Worm (Caenorhabditis elegans) whole organism, young adult: ENCODE measurements around the gene C06G4.6.

ENCODE experiments used
- F52B5.7 ChIP-seq: sonication (generic microtip); optimal IDR thresholded peaks from 2 replicates; lab custom pipeline; 2016; ENCODE audit warnings: mild to moderate bottlenecking, missing genetic modification characterization, missing compliant biosample characterization
- F57C9.4 ChIP-seq: sonication (generic microtip); optimal IDR thresholded peaks from 2 replicates; lab custom pipeline; 2017; ENCODE audit warnings: mild to moderate bottlenecking, missing genetic modification characterization, missing compliant biosample characterization
- bed-2 ChIP-seq: fragments of 200-800 bp; sonication (Bioruptor generic); IDR thresholded peaks from 2 replicates; pipeline ENCODE4 v1.3.6; 2022; ENCODE audit warnings: missing genetic modification reagents, missing genetic modification characterization, missing compliant biosample characterization
- egl-44 ChIP-seq: fragments of 200-800 bp; sonication (Bioruptor generic); IDR thresholded peaks from 2 replicates; pipeline ENCODE4 v1.3.6; 2022; ENCODE audit warnings: missing genetic modification reagents, missing genetic modification characterization, missing compliant biosample characterization
- ets-4 ChIP-seq: fragments of 200-800 bp; sonication (Bioruptor generic); optimal IDR thresholded peaks from 2 replicates; lab custom pipeline; 2018; ENCODE audit warnings: mild to moderate bottlenecking, missing genetic modification characterization, missing compliant biosample characterization
- fkh-3 ChIP-seq: sonication (generic microtip); optimal IDR thresholded peaks from 2 replicates; lab custom pipeline; 2016; ENCODE audit warnings: mild to moderate bottlenecking, missing genetic modification characterization, missing compliant biosample characterization
- him-1 ChIP-seq: sonication (generic microtip); optimal IDR thresholded peaks from 2 replicates; lab custom pipeline; 2016; ENCODE audit warnings: missing genotype, missing genetic modification reagents, missing genetic modification characterization, missing compliant biosample characterization
- repo-1 ChIP-seq: sonication (generic microtip); optimal IDR thresholded peaks from 2 replicates; lab custom pipeline; 2017; ENCODE audit warnings: mild to moderate bottlenecking, missing genetic modification characterization, missing compliant biosample characterization
- snpc-4 ChIP-seq, 5 experiments: fragments of 150-350 bp in 1 of 5; sonication (generic microtip) in 4 of 5; optimal IDR thresholded peaks; 2 replicates each; lab custom pipeline; 2014 to 2018; ENCODE audit warnings: missing genetic modification characterization in 5 of 5, missing biosample characterization in 3 of 5, antibody characterized with exemption in 2 of 5, mild to moderate bottlenecking in 2 of 5, missing compliant biosample characterization in 2 of 5, missing genotype in 2 of 5, moderate library complexity in 2 of 5, missing genetic modification reagents in 1 of 5
- unc-62 ChIP-seq: fragments of 150-350 bp; optimal IDR thresholded peaks from 2 replicates; lab custom pipeline; 2014; ENCODE audit warnings: missing biosample characterization, missing genetic modification reagents, missing genetic modification characterization

DNA sequence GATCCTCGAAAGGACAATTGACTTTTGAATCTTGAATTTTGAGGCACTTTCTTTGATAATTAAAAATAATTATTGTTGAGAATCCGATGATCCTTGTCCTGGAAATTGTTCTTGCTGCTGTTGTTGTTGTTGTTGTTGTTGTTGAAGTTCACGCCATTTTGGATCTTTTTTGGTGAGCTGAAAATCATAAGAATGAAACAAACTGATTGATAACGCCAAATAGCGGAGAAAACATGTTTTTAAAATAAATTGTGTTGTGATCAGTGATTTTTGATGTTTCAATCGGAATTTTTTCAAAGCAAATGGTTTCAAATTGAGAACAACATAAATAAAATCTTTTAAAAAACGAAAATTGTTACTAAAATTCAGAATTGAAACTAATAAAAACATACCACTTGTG lies 12.9 kb downstream of the C06G4.6 start:
- TF ChIP-seq snpc-4 (GFP tag; optimal IDR thresholded peaks at IDR 0.05; lab: Kevin White, UChicago) (no peak), snpc-4 (tag; optimal IDR thresholded peaks at IDR 0.05; lab: Kevin White, UChicago) (no peak), him-1 (tag; lab: Kevin White, UChicago) (no peak), F57C9.4 (no peak), bed-2 (GFP tag; lab: Robert Waterston, UW) (no peak), ets-4 (GFP tag; lab: Kevin White, UChicago) (no peak), repo-1 (no peak), fkh-3 (tag; lab: Kevin White, UChicago) (no peak), egl-44 (GFP tag; lab: Robert Waterston, UW) (no peak), F52B5.7 (no peak), unc-62 (GFP tag; lab: Kevin White, UChicago) (no peak)
